Comparison of ENCODE assay signal across 4 worm cellular contexts in the genomic region with DNA sequence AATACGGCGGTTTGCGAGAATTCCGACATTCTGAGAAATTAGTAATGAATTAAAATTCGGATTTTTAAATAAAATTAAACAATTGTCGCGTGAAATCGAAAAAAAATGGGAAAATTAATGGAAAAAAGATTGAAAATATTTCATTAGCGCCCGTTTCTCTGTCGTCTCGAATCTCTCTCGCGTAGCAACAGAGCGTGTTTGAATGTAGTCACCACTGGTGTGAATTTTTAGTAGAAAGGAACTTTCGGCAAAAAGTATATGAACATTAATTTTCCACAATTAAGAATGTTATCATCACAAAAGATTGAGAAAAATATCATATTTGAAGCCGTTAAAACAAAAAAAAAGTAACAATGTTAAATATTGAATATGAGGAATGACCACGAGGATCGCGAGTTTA.
TF ChIP-seq lines count a peak whose summit lies in the region.

Gene aipl-1, minus strand, starts transcription at position 30 of the 400 bp plus-strand sequence.

TF ChIP-seq in whole organism, L2 larva, 48 proteins besides CTCF, POLR2A, EP300 and RAD21 (continues in another document):
- TF ChIP-seq blmp-1 (tag; optimal IDR thresholded peaks at IDR 0.05; lab: Kevin White, UChicago; ENCODE audit: insufficient read depth) (peak; percentile 72), R02D3.7 (tag; optimal IDR thresholded peaks at IDR 0.05; lab: Kevin White, UChicago) (no peak), nhr-10 (tag; optimal IDR thresholded peaks at IDR 0.05; lab: Kevin White, UChicago) (no peak), gmeb-1 (tag; optimal IDR thresholded peaks at IDR 0.05; lab: Kevin White, UChicago) (peak; percentile 87), nhr-12 (tag; optimal IDR thresholded peaks at IDR 0.05; lab: Kevin White, UChicago) (no peak), nhr-21 (tag; optimal IDR thresholded peaks at IDR 0.05; lab: Kevin White, UChicago) (peak; percentile 60), unc-62 (GFP tag; optimal IDR thresholded peaks at IDR 0.05; lab: Kevin White, UChicago) (no peak), lsy-2 (tag; optimal IDR thresholded peaks at IDR 0.05; lab: Kevin White, UChicago) (peak in 1 of 2 experiments; percentile 87), ceh-16 (tag; optimal IDR thresholded peaks at IDR 0.05; lab: Kevin White, UChicago) (no peak), sem-4 (tag; optimal IDR thresholded peaks at IDR 0.05; lab: Kevin White, UChicago) (peak; percentile 3), snpc-4 (tag; optimal IDR thresholded peaks at IDR 0.05; lab: Kevin White, UChicago) (peak; percentile 68), nhr-6 (tag; optimal IDR thresholded peaks at IDR 0.05; lab: Kevin White, UChicago) (no peak), lin-39 (tag; optimal IDR thresholded peaks at IDR 0.05; lab: Kevin White, UChicago) (no peak), ztf-4 (tag; optimal IDR thresholded peaks at IDR 0.05; lab: Kevin White, UChicago) (peak; percentile 16), lin-11 (tag; optimal IDR thresholded peaks at IDR 0.05; lab: Kevin White, UChicago) (no peak), ama-1 (optimal IDR thresholded peaks at IDR 0.05; lab: Kevin White, UChicago) (no peak), elt-1 (tag; optimal IDR thresholded peaks at IDR 0.05; lab: Kevin White, UChicago) (no peak), aly-2 (tag; optimal IDR thresholded peaks at IDR 0.05; lab: Kevin White, UChicago) (no peak), ztf-11 (tag; optimal IDR thresholded peaks at IDR 0.05; lab: Kevin White, UChicago) (no peak), nhr-237 (tag; optimal IDR thresholded peaks at IDR 0.05; lab: Kevin White, UChicago) (no peak), fos-1 (tag; optimal IDR thresholded peaks at IDR 0.05; lab: Kevin White, UChicago) (peak; percentile 72), sma-3 (GFP tag; optimal IDR thresholded peaks at IDR 0.05; lab: Kevin White, UChicago) (peak; percentile 63)

TF ChIP-seq in whole organism, L4 larva, 104 proteins besides CTCF, POLR2A, EP300 and RAD21 (continues in another document):
- TF ChIP-seq lin-1 (GFP tag; IDR thresholded peaks at IDR 0.05; lab: Robert Waterston, UW) (no peak), zfp-2 (tag; optimal IDR thresholded peaks at IDR 0.05; lab: Kevin White, UChicago) (no peak), lsy-2 (tag; optimal IDR thresholded peaks at IDR 0.05; lab: Kevin White, UChicago) (peak in 1 of 2 experiments; percentile 46), vab-7 (GFP tag; IDR thresholded peaks at IDR 0.05; lab: Robert Waterston, UW) (no peak), Y75B8A.6 (GFP tag; IDR thresholded peaks at IDR 0.05; lab: Robert Waterston, UW) (no peak), unc-130 (GFP tag; optimal IDR thresholded peaks at IDR 0.05; lab: Kevin White, UChicago) (peak; percentile 47), daf-8 (GFP tag; IDR thresholded peaks at IDR 0.05; lab: Robert Waterston, UW) (no peak), sdz-12 (GFP tag; optimal IDR thresholded peaks at IDR 0.05; lab: Kevin White, UChicago) (no peak), lin-29 (GFP tag; IDR thresholded peaks at IDR 0.05; lab: Robert Waterston, UW) (no peak), attf-4 (tag; optimal IDR thresholded peaks at IDR 0.05; lab: Kevin White, UChicago) (no peak), ZK337.2 (GFP tag; IDR thresholded peaks at IDR 0.05; lab: Robert Waterston, UW) (peak; percentile 47; the same call in 1 of the 2 replicates), Y5F2A.4 (GFP tag; optimal IDR thresholded peaks at IDR 0.05; lab: Kevin White, UChicago) (no peak), ces-1 (GFP tag; optimal IDR thresholded peaks at IDR 0.05; lab: Kevin White, UChicago) (no peak), fkh-10 (GFP tag; optimal IDR thresholded peaks at IDR 0.05; lab: Kevin White, UChicago) (peak; percentile 60), jun-1 (tag; optimal IDR thresholded peaks at IDR 0.05; lab: Kevin White, UChicago) (no peak), nhr-10 (tag; optimal IDR thresholded peaks at IDR 0.05; lab: Kevin White, UChicago) (no peak), unc-62 (GFP tag; optimal IDR thresholded peaks at IDR 0.05 in 1 of 2; lab: Kevin White, UChicago) (no peak), unc-62 (tag; optimal IDR thresholded peaks at IDR 0.05; lab: Kevin White, UChicago) (no peak), gei-8 (GFP tag; optimal IDR thresholded peaks at IDR 0.05; lab: Kevin White, UChicago) (no peak), pha-4 (GFP tag; IDR thresholded peaks at IDR 0.05; lab: Robert Waterston, UW) (no peak), pha-4 (tag; optimal IDR thresholded peaks at IDR 0.05; lab: Kevin White, UChicago) (peak; percentile 47), daf-16 (GFP tag; optimal IDR thresholded peaks at IDR 0.05; lab: Kevin White, UChicago) (no peak), daf-16 (tag; optimal IDR thresholded peaks at IDR 0.05; lab: Kevin White, UChicago) (peak; percentile 10)

TF ChIP-seq in whole organism, late embryonic, 69 proteins besides CTCF, POLR2A, EP300 and RAD21 (continues in another document):
- no peak for TF ChIP-seq pha-2 (tag; optimal IDR thresholded peaks at IDR 0.05; lab: Kevin White, UChicago)
- TF ChIP-seq ceh-2 (tag; optimal IDR thresholded peaks at IDR 0.05; lab: Kevin White, UChicago), result peak; percentile 62
- no peak for TF ChIP-seq hlh-15 (tag; optimal IDR thresholded peaks at IDR 0.05; lab: Kevin White, UChicago)
- TF ChIP-seq elt-2 (tag; optimal IDR thresholded peaks at IDR 0.05; lab: Kevin White, UChicago), result peak; percentile 20
- no peak for TF ChIP-seq ceh-19 (GFP tag; optimal IDR thresholded peaks at IDR 0.05; lab: Kevin White, UChicago)
- TF ChIP-seq C08G9.2 (tag; optimal IDR thresholded peaks at IDR 0.05; lab: Kevin White, UChicago), result peak; percentile 53
- no peak for TF ChIP-seq ceh-30 (tag; optimal IDR thresholded peaks at IDR 0.05; lab: Kevin White, UChicago)
- TF ChIP-seq unc-42 (tag; optimal IDR thresholded peaks at IDR 0.05; lab: Kevin White, UChicago), result peak; percentile 88
- TF ChIP-seq tbx-7 (tag; optimal IDR thresholded peaks at IDR 0.05; lab: Kevin White, UChicago), result no peak
- TF ChIP-seq hlh-30 (tag; optimal IDR thresholded peaks at IDR 0.05; lab: Kevin White, UChicago; ENCODE audit: insufficient read depth), result no peak
- TF ChIP-seq ahr-1 (tag; optimal IDR thresholded peaks at IDR 0.05; lab: Kevin White, UChicago), result peak; percentile 38
- TF ChIP-seq nhr-11 (tag; optimal IDR thresholded peaks at IDR 0.05; lab: Kevin White, UChicago), result no peak
- TF ChIP-seq unc-3 (GFP tag; conservative IDR thresholded peaks at IDR 0.05; lab: Robert Waterston, UW), result no peak
- peak; percentile 19 for TF ChIP-seq unc-3 (tag; optimal IDR thresholded peaks at IDR 0.05; lab: Kevin White, UChicago)
- TF ChIP-seq ref-2 (tag; optimal IDR thresholded peaks at IDR 0.05; lab: Kevin White, UChicago), result no peak
- peak; percentile 41 for TF ChIP-seq pqm-1 (tag; optimal IDR thresholded peaks at IDR 0.05; lab: Kevin White, UChicago)
- TF ChIP-seq ceh-31 (tag; optimal IDR thresholded peaks at IDR 0.05; lab: Kevin White, UChicago), result peak; percentile 91
- TF ChIP-seq ceh-24 (tag; optimal IDR thresholded peaks at IDR 0.05; lab: Kevin White, UChicago), result no peak
- TF ChIP-seq C38D4.7 (GFP tag; optimal IDR thresholded peaks at IDR 0.05; lab: Kevin White, UChicago), result no peak
- no peak for TF ChIP-seq ceh-9 (tag; optimal IDR thresholded peaks at IDR 0.05; lab: Kevin White, UChicago)
- no peak for TF ChIP-seq K09A11.1 (tag; optimal IDR thresholded peaks at IDR 0.05; lab: Kevin White, UChicago; ENCODE audit: insufficient read depth)
- TF ChIP-seq ttx-3 (tag; optimal IDR thresholded peaks at IDR 0.05; lab: Kevin White, UChicago), result no peak
- TF ChIP-seq fkh-10 (GFP tag; optimal IDR thresholded peaks at IDR 0.05; lab: Kevin White, UChicago), result no peak
- no peak for TF ChIP-seq T23F11.4 (GFP tag; optimal IDR thresholded peaks at IDR 0.05; lab: Kevin White, UChicago)
- no peak for TF ChIP-seq pha-4 (tag; optimal IDR thresholded peaks at IDR 0.05; lab: Kevin White, UChicago)

TF ChIP-seq in whole organism, mixed stage, embryonic, 35 proteins besides CTCF, POLR2A, EP300 and RAD21:
- TF ChIP-seq ceh-83 (GFP tag; optimal IDR thresholded peaks at IDR 0.05; lab: Kevin White, UChicago) (no peak), drap-1 (GFP tag; optimal IDR thresholded peaks at IDR 0.05; lab: Kevin White, UChicago) (no peak), mep-1 (tag; optimal IDR thresholded peaks at IDR 0.05; lab: Kevin White, UChicago) (peak; percentile 80), nhr-237 (tag; optimal IDR thresholded peaks at IDR 0.05; lab: Kevin White, UChicago) (peak; percentile 62), tbx-8 (GFP tag; optimal IDR thresholded peaks at IDR 0.05; lab: Kevin White, UChicago) (no peak), ham-2 (GFP tag; optimal IDR thresholded peaks at IDR 0.05; lab: Kevin White, UChicago) (no peak), ceh-39 (tag; optimal IDR thresholded peaks at IDR 0.05; lab: Kevin White, UChicago) (peak; percentile 21), snpc-4 (tag; optimal IDR thresholded peaks at IDR 0.05; lab: Kevin White, UChicago) (no peak), lsy-2 (tag; optimal IDR thresholded peaks at IDR 0.05; lab: Kevin White, UChicago) (peak; percentile 71), hlh-1 (tag; optimal IDR thresholded peaks at IDR 0.05; lab: Kevin White, UChicago) (peak; percentile 27), elt-1 (tag; optimal IDR thresholded peaks at IDR 0.05; lab: Kevin White, UChicago; ENCODE audit: borderline replicate concordance, insufficient read depth) (no peak), lin-13 (tag; optimal IDR thresholded peaks at IDR 0.05; lab: Kevin White, UChicago) (peak; percentile 21), lin-32 (GFP tag; optimal IDR thresholded peaks at IDR 0.05; lab: Kevin White, UChicago) (no peak), blmp-1 (tag; optimal IDR thresholded peaks at IDR 0.05; lab: Kevin White, UChicago) (no peak), sptf-1 (tag; optimal IDR thresholded peaks at IDR 0.05; lab: Kevin White, UChicago) (peak; percentile 2), pha-4 (tag; optimal IDR thresholded peaks at IDR 0.05; lab: Kevin White, UChicago) (peak; percentile 46), ces-1 (GFP tag; optimal IDR thresholded peaks at IDR 0.05; lab: Kevin White, UChicago) (peak; percentile 83), bed-3 (GFP tag; optimal IDR thresholded peaks at IDR 0.05; lab: Kevin White, UChicago) (no peak), unc-62 (GFP tag; optimal IDR thresholded peaks at IDR 0.05; lab: Kevin White, UChicago) (no peak)
